Fruit fly (Drosophila melanogaster): ENCODE measurements around the gene loco.
A peak's percentile ranks its signal among the peaks of the same experiment; 100 is the strongest.

DNA sequence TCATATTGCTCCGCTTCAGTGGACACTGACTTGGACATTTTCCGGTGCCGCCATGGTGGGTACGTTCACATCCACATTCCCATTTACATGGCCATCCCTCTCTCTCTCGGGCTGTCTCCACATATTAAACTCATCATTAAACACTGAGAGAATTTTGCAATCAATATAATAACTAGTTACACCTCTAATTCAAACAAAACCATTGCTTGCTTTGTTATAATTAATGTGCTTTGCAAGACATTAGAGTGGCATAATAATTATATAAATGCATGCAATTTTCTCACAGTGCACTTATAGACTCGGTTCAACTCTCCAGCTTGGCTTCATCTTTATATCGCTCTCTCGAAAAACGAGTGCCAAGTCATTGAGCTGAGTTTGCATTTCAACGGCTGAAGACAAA, 14.4 kb downstream of the loco start:
- TF ChIP-seq sage (GFP tag; optimal IDR thresholded peaks at IDR 0.05), result no peak
- peak; percentile 28 for TF ChIP-seq psq (GFP tag; optimal IDR thresholded peaks at IDR 0.05)
- TF ChIP-seq Vsx2 (GFP tag; optimal IDR thresholded peaks at IDR 0.05; ENCODE audit: partially characterized antibody), result no peak
- TF ChIP-seq pan (optimal IDR thresholded peaks at IDR 0.05), result no peak
- TF ChIP-seq usp (GFP tag; optimal IDR thresholded peaks at IDR 0.05), result no peak
- TF ChIP-seq Sp1 (GFP tag; optimal IDR thresholded peaks at IDR 0.05), result peak; percentile 39
- peak; percentile 37 for TF ChIP-seq OdsH (GFP tag; optimal IDR thresholded peaks at IDR 0.05)
- TF ChIP-seq h (GFP tag; optimal IDR thresholded peaks at IDR 0.05), result peak; percentile 73
- no peak for TF ChIP-seq dl (GFP tag; optimal IDR thresholded peaks at IDR 0.05; ENCODE audit: insufficient read depth in 1 of 2, partially characterized antibody in 2 of 2)
- no peak for TF ChIP-seq Hr78 (GFP tag; optimal IDR thresholded peaks at IDR 0.05)
- TF ChIP-seq dmrt93B (GFP tag; optimal IDR thresholded peaks at IDR 0.05), result no peak
- TF ChIP-seq GATAd (GFP tag; optimal IDR thresholded peaks at IDR 0.05), result no peak
- peak; percentile 64 for TF ChIP-seq ey (GFP tag; optimal IDR thresholded peaks at IDR 0.05)
- TF ChIP-seq foxo (GFP tag; optimal IDR thresholded peaks at IDR 0.05), result no peak

Measured in whole organism, wandering third instar larva.